Fruit fly (Drosophila melanogaster): ENCODE measurements around the gene CG12061.
A peak's percentile ranks its signal among the peaks of the same experiment; 100 is the strongest.

CG12061 gene

dm6 chrX:23092531-23092930 lies 56.7 kb downstream of the CG12061 start, which contains the start of gene CG17159:
Gene CG17159, minus strand, starts transcription at chrX:23092631.
- TF ChIP-seq Sry-β (GFP tag; optimal IDR thresholded peaks at IDR 0.05) (no peak), CG8944 (GFP tag; optimal IDR thresholded peaks at IDR 0.05) (no peak), Sox102F (GFP tag; optimal IDR thresholded peaks at IDR 0.05) (no peak), tio (GFP tag; optimal IDR thresholded peaks at IDR 0.05) (no peak), CG10274 (GFP tag; optimal IDR thresholded peaks at IDR 0.05) (no peak), CG3838 (GFP tag; optimal IDR thresholded peaks at IDR 0.05) (no peak), CG7928 (GFP tag; optimal IDR thresholded peaks at IDR 0.05) (no peak), Hr39 (optimal IDR thresholded peaks at IDR 0.05) (no peak), Med (GFP tag) (no peak), scrt (GFP tag; optimal IDR thresholded peaks at IDR 0.05) (no peak), CG12942 (GFP tag; optimal IDR thresholded peaks at IDR 0.05) (no peak), CG18599 (GFP tag; optimal IDR thresholded peaks at IDR 0.05) (no peak), ac (GFP tag; optimal IDR thresholded peaks at IDR 0.05) (no peak)

dm6 chrX:23096117-23096817 lies 60.4 kb downstream of the CG12061 start, which contains the start of gene CG17162:
Gene CG17162, minus strand, starts transcription at chrX:23096735.
- TF ChIP-seq Lpt (GFP tag; optimal IDR thresholded peaks at IDR 0.05) (no peak), H15 (GFP tag; IDR thresholded peaks at IDR 0.05) (no peak), CG10979 (tag; optimal IDR thresholded peaks at IDR 0.05) (no peak), CG9797 (GFP tag; optimal IDR thresholded peaks at IDR 0.05) (peak; percentile 16), CG30431 (GFP tag; optimal IDR thresholded peaks at IDR 0.05) (no peak), BtbVII (GFP tag; optimal IDR thresholded peaks at IDR 0.05) (no peak), CG9437 (GFP tag; optimal IDR thresholded peaks at IDR 0.05) (no peak), CG17568 (GFP tag; optimal IDR thresholded peaks at IDR 0.05) (no peak), slbo (GFP tag; IDR thresholded peaks at IDR 0.05) (no peak), emc (GFP tag; optimal IDR thresholded peaks at IDR 0.05) (no peak), E2f2 (GFP tag; IDR thresholded peaks at IDR 0.05) (0 out of 2 replicates have a peak, but pooled peaks have one; percentile 11), Myb (GFP tag; optimal IDR thresholded peaks at IDR 0.05) (peak; percentile 5), Fer3 (tag; optimal IDR thresholded peaks at IDR 0.05) (no peak), CG17359 (tag; optimal IDR thresholded peaks at IDR 0.05) (no peak), chinmo (GFP tag; IDR thresholded peaks at IDR 0.05; ENCODE audit: partially characterized antibody) (no peak), CG4404 (GFP tag; IDR thresholded peaks at IDR 0.05) (no peak), Hr3 (GFP tag; optimal IDR thresholded peaks at IDR 0.05) (no peak), CG7928 (GFP tag; optimal IDR thresholded peaks at IDR 0.05) (no peak), sens (GFP tag) (peak; percentile 46), lbe (GFP tag; optimal IDR thresholded peaks at IDR 0.05) (no peak), bab2 (GFP tag; optimal IDR thresholded peaks at IDR 0.05) (no peak), CG7372 (GFP tag; IDR thresholded peaks at IDR 0.05) (no peak), NfI (GFP tag; optimal IDR thresholded peaks at IDR 0.05) (no peak), CG6254 (GFP tag; optimal IDR thresholded peaks at IDR 0.05) (no peak), wek (GFP tag; optimal IDR thresholded peaks at IDR 0.05) (peak; percentile 29), CG13287 (GFP tag; IDR thresholded peaks at IDR 0.05; ENCODE audit: partially characterized antibody) (no peak), tll (GFP tag; optimal IDR thresholded peaks at IDR 0.05) (no peak), CHES-1-like (GFP tag; optimal IDR thresholded peaks at IDR 0.05) (no peak), btn (GFP tag; optimal IDR thresholded peaks at IDR 0.05) (no peak), Hmr (GFP tag; optimal IDR thresholded peaks at IDR 0.05) (no peak), chn (GFP tag; optimal IDR thresholded peaks at IDR 0.05) (no peak), CG16813 (GFP tag; IDR thresholded peaks at IDR 0.05; ENCODE audit: partially characterized antibody) (0 out of 3 replicates have a peak, but pooled peaks have one; percentile 12), Fer1 (GFP tag; optimal IDR thresholded peaks at IDR 0.05) (no peak), jigr1 (GFP tag; IDR thresholded peaks at IDR 0.05) (no peak), abd-A (tag; optimal IDR thresholded peaks at IDR 0.05) (no peak), Six4 (GFP tag; optimal IDR thresholded peaks at IDR 0.05) (no peak)
